Worm (Caenorhabditis elegans) whole organism, midembryonic: ENCODE results near the gene prp-18.

Experiments used
- flt-1 ChIP-seq: fragments of 200-800 bp; sonication (Bioruptor generic); IDR thresholded peaks from 2 replicates; pipeline ENCODE4 v1.3.6; 2022; ENCODE audit warnings: missing genetic modification characterization, missing compliant biosample characterization
- klf-2 ChIP-seq: fragments of 200-800 bp; sonication (Bioruptor generic); conservative IDR thresholded peaks from 2 replicates; pipeline ENCODE4 v1.3.6; 2022; ENCODE audit warnings: missing genetic modification reagents, missing genetic modification characterization, missing compliant biosample characterization
- ztf-29 ChIP-seq: fragments of 200-800 bp; sonication (Bioruptor generic); IDR thresholded peaks from 2 replicates; pipeline ENCODE4 v1.3.6; 2022; ENCODE audit warnings: missing genetic modification reagents, missing genetic modification characterization, missing compliant biosample characterization

ce11 chrIV:9836317-9836716 lies 47.9 kb downstream of the prp-18 start, which contains the start of gene msp-81:
- TF ChIP-seq ztf-29 (GFP tag; lab: Robert Waterston, UW) (no peak), klf-2 (GFP tag; lab: Robert Waterston, UW) (no peak), flt-1 (GFP tag; lab: Robert Waterston, UW) (no peak)
